Fruit fly (Drosophila melanogaster): ENCODE data around the gene Trmt61.

Trmt61 gene

DNA sequence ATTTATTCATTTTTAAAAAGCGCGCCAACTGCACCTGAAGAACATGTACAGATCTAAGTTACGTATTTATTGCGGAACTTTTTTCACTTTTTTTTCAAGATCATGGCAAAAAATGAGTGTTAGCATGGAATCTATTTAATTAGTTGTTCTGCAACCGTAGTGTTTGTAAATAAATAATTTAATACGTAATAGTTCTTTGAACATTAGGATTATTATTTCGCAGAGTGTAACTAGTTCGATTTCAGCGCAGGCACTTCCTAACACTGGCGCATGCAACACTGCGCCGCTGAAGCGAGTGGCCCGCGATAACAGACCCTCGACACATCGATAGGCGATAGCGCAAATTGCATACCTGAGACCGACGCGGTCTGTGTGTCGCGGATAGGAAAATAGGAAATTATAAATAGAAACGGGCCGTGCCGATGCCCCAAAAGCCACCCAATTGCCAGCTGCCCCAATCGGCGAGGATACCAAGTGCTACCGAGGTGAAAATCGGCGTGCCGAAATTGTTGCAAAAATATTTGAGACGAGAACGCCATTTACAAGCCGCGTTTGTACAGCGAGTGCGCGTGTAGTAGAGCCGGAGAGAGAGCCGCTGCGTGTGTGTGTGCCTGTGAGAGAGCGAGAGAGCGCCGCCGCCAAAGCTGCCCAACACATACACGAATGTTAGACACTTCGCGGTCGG is 17.7 kb upstream of the Trmt61 start, which contains the start of gene gro (continued):
- peak; percentile 66 for TF ChIP-seq bab2 (GFP tag; optimal IDR thresholded peaks at IDR 0.05)
- peak; percentile 81 for TF ChIP-seq CHES-1-like (GFP tag; optimal IDR thresholded peaks at IDR 0.05)
- no peak for TF ChIP-seq CG6765 (GFP tag; optimal IDR thresholded peaks at IDR 0.05)
- TF ChIP-seq emc (GFP tag; optimal IDR thresholded peaks at IDR 0.05), result peak; percentile 64
- peak; percentile 13 for TF ChIP-seq CG31388 (GFP tag; optimal IDR thresholded peaks at IDR 0.05)
- TF ChIP-seq ase (GFP tag; IDR thresholded peaks at IDR 0.05), result 0 out of 3 replicates have a peak, but pooled peaks have one; percentile 44
- TF ChIP-seq mld (GFP tag; IDR thresholded peaks at IDR 0.05; ENCODE audit: partially characterized antibody), result peak; percentile 68
- TF ChIP-seq dm (GFP tag; optimal IDR thresholded peaks at IDR 0.05), result peak; percentile 82
- TF ChIP-seq kah (GFP tag; optimal IDR thresholded peaks at IDR 0.05), result no peak
- peak; percentile 69 for TF ChIP-seq HLH3B (GFP tag; IDR thresholded peaks at IDR 0.05)
- TF ChIP-seq CG7786 (GFP tag; optimal IDR thresholded peaks at IDR 0.05), result peak; percentile 74
- peak; percentile 52 for TF ChIP-seq CG10209 (GFP tag; optimal IDR thresholded peaks at IDR 0.05)
- peak; percentile 42; the same call in 1 of the 2 replicates for TF ChIP-seq CG4730 (GFP tag; IDR thresholded peaks at IDR 0.05)
- peak; percentile 91 for TF ChIP-seq sob (GFP tag; IDR thresholded peaks at IDR 0.05)
- TF ChIP-seq pb (GFP tag; optimal IDR thresholded peaks at IDR 0.05), result peak; percentile 53
- TF ChIP-seq D (optimal IDR thresholded peaks at IDR 0.05), result no peak
- peak; percentile 26 for TF ChIP-seq D (GFP tag; optimal IDR thresholded peaks at IDR 0.05)
- TF ChIP-seq CG11456 (GFP tag; IDR thresholded peaks at IDR 0.05), result peak; percentile 76; the same call in 2 of the 3 replicates
- TF ChIP-seq CG34376 (GFP tag; optimal IDR thresholded peaks at IDR 0.05), result peak; percentile 23
- TF ChIP-seq CG11560 (tag; IDR thresholded peaks at IDR 0.05), result peak; percentile 65; the same call in 2 of the 3 replicates
- peak; percentile 68 for TF ChIP-seq E2f1 (GFP tag; IDR thresholded peaks at IDR 0.05)
- no peak for TF ChIP-seq CG3726 (GFP tag; IDR thresholded peaks at IDR 0.05)
- no peak for TF ChIP-seq CG17361 (GFP tag; IDR thresholded peaks at IDR 0.05)
- no peak for TF ChIP-seq tll (GFP tag; optimal IDR thresholded peaks at IDR 0.05)
- peak; percentile 64 for TF ChIP-seq unpg (GFP tag; optimal IDR thresholded peaks at IDR 0.05)
- TF ChIP-seq CG18476 (GFP tag; optimal IDR thresholded peaks at IDR 0.05), result peak; percentile 73
- TF ChIP-seq so (GFP tag; IDR thresholded peaks at IDR 0.05), result no peak
- peak; percentile 23; the same call in 1 of the 2 replicates for TF ChIP-seq wor (GFP tag; IDR thresholded peaks at IDR 0.05)
- TF ChIP-seq knrl (GFP tag; IDR thresholded peaks at IDR 0.05; ENCODE audit: partially characterized antibody), result peak; percentile 76
- peak; percentile 39 for TF ChIP-seq CG7556 (GFP tag; optimal IDR thresholded peaks at IDR 0.05)
- no peak for TF ChIP-seq CG2129 (GFP tag; IDR thresholded peaks at IDR 0.05; ENCODE audit: partially characterized antibody)
- no peak for TF ChIP-seq tap (tag; optimal IDR thresholded peaks at IDR 0.05)
- peak; percentile 72 for TF ChIP-seq CG13775 (GFP tag; optimal IDR thresholded peaks at IDR 0.05)
- TF ChIP-seq Awh (GFP tag; IDR thresholded peaks at IDR 0.05), result no peak; the same call in 1 of the 2 replicates
- peak; percentile 82 for TF ChIP-seq CG7963 (GFP tag; IDR thresholded peaks at IDR 0.05; ENCODE audit: partially characterized antibody)
- TF ChIP-seq Adf1 (GFP tag; IDR thresholded peaks at IDR 0.05), result peak; percentile 5; the same call in 1 of the 2 replicates
- peak; percentile 65 for TF ChIP-seq CG12942 (GFP tag; optimal IDR thresholded peaks at IDR 0.05)
- TF ChIP-seq lab (GFP tag; optimal IDR thresholded peaks at IDR 0.05), result peak; percentile 82
- TF ChIP-seq tx (GFP tag; optimal IDR thresholded peaks at IDR 0.05), result peak; percentile 46
- no peak for TF ChIP-seq ham (GFP tag; IDR thresholded peaks at IDR 0.05)
- peak; percentile 68 for TF ChIP-seq CG10959 (GFP tag; IDR thresholded peaks at IDR 0.05)
- peak; percentile 11 for TF ChIP-seq CG7928 (GFP tag; optimal IDR thresholded peaks at IDR 0.05)
- TF ChIP-seq CG12236 (GFP tag; optimal IDR thresholded peaks at IDR 0.05), result peak; percentile 44
- peak; percentile 68 for TF ChIP-seq CG4282 (GFP tag; optimal IDR thresholded peaks at IDR 0.05)
- TF ChIP-seq CG4360 (GFP tag; IDR thresholded peaks at IDR 0.05), result peak; percentile 30; the same call in 1 of the 2 replicates
- TF ChIP-seq Tbp (GFP tag; optimal IDR thresholded peaks at IDR 0.05), result no peak
- peak; percentile 44; the same call in 1 of the 2 replicates for TF ChIP-seq lmd (GFP tag; IDR thresholded peaks at IDR 0.05)
- TF ChIP-seq Max (GFP tag; optimal IDR thresholded peaks at IDR 0.05), result peak; percentile 74
- no peak for TF ChIP-seq Lpt (GFP tag; optimal IDR thresholded peaks at IDR 0.05)
- peak; percentile 100 for TF ChIP-seq CG2116 (GFP tag; optimal IDR thresholded peaks at IDR 0.05)
